Worm (Caenorhabditis elegans) whole organism, late embryonic: ENCODE data around the gene F32D8.11.

Experiments used
- T23F11.4 ChIP-seq: fragments of 200-800 bp; sonication (Bioruptor generic); optimal IDR thresholded peaks from 2 replicates; lab custom pipeline; 2018; ENCODE audit warnings: mild to moderate bottlenecking, missing genetic modification characterization, missing compliant biosample characterization
- ama-1 ChIP-seq: fragments of 150-350 bp; optimal IDR thresholded peaks from 2 replicates; lab custom pipeline; 2014
- ceh-6 ChIP-seq: fragments of 200-800 bp; sonication (Bioruptor generic); optimal IDR thresholded peaks from 2 replicates; lab custom pipeline; 2018; ENCODE audit warnings: mild to moderate bottlenecking, missing genetic modification characterization, missing compliant biosample characterization
- elt-2 ChIP-seq: sonication (generic microtip); optimal IDR thresholded peaks from 2 replicates; lab custom pipeline; 2016; ENCODE audit warnings: missing genetic modification reagents, missing genetic modification characterization, missing compliant biosample characterization
- fkh-6 ChIP-seq: sonication (generic microtip); optimal IDR thresholded peaks from 2 replicates; lab custom pipeline; 2016; ENCODE audit warnings: missing genetic modification characterization, missing compliant biosample characterization
- hlh-8 ChIP-seq: sonication (generic microtip); optimal IDR thresholded peaks from 2 replicates; lab custom pipeline; 2016; ENCODE audit warnings: missing genotype, missing genetic modification characterization, missing compliant biosample characterization
- nfya-1 ChIP-seq: sonication (generic microtip); optimal IDR thresholded peaks from 2 replicates; lab custom pipeline; 2017; ENCODE audit warnings: missing genetic modification characterization, mild to moderate bottlenecking, missing compliant biosample characterization, antibody characterized with exemption, moderate library complexity
- nhr-11 ChIP-seq: fragments of 150-350 bp; optimal IDR thresholded peaks from 2 replicates; lab custom pipeline; 2014; ENCODE audit warnings: missing biosample characterization, missing genetic modification characterization
- pag-3 ChIP-seq: sonication (generic microtip); optimal IDR thresholded peaks from 2 replicates; lab custom pipeline; 2016; ENCODE audit warnings: missing compliant biosample characterization, missing genetic modification characterization, borderline replicate concordance
- pha-4 ChIP-seq: fragments of 150-350 bp; optimal IDR thresholded peaks from 2 replicates; lab custom pipeline; 2018; ENCODE audit warnings: missing biosample characterization, missing genetic modification reagents, missing genetic modification characterization
- pqm-1 ChIP-seq: sonication (generic microtip); optimal IDR thresholded peaks from 2 replicates; lab custom pipeline; 2016; ENCODE audit warnings: missing genetic modification characterization, missing compliant biosample characterization
- sdc-2 ChIP-seq: sonication (generic microtip); optimal IDR thresholded peaks from 2 replicates; lab custom pipeline; 2016; ENCODE audit warnings: missing genotype, missing genetic modification characterization, missing compliant biosample characterization
- tbx-7 ChIP-seq: sonication (generic microtip); optimal IDR thresholded peaks from 2 replicates; lab custom pipeline; 2016; ENCODE audit warnings: missing genotype, missing genetic modification characterization, missing compliant biosample characterization
- unc-55 ChIP-seq: sonication (generic microtip); optimal IDR thresholded peaks from 2 replicates; lab custom pipeline; 2017; ENCODE audit warnings: missing biosample characterization, missing genetic modification reagents, missing genetic modification characterization

ce11 chrV:10898107-10898506, 9.2 kb upstream of the F32D8.11 start, which contains the start of gene F32D8.7:
- no peak for TF ChIP-seq sdc-2 (tag; lab: Kevin White, UChicago)
- TF ChIP-seq unc-55 (GFP tag; lab: Kevin White, UChicago): no peak
- no peak for TF ChIP-seq ama-1 (lab: Kevin White, UChicago)
- no peak for TF ChIP-seq pqm-1 (tag; lab: Kevin White, UChicago)
- TF ChIP-seq T23F11.4 (GFP tag; lab: Kevin White, UChicago): no peak
- TF ChIP-seq tbx-7: no peak
- TF ChIP-seq hlh-8 (tag; lab: Kevin White, UChicago): no peak
- TF ChIP-seq nfya-1 (tag; lab: Kevin White, UChicago): no peak
- no peak for TF ChIP-seq ceh-6 (GFP tag; lab: Kevin White, UChicago)
- TF ChIP-seq elt-2: no peak
- no peak for TF ChIP-seq pha-4
- no peak for TF ChIP-seq nhr-11
- no peak for TF ChIP-seq fkh-6 (tag; lab: Kevin White, UChicago)
- no peak for TF ChIP-seq pag-3
